Worm (Caenorhabditis elegans) whole organism, L2 larva: ENCODE results near the gene C49F8.3.

ENCODE experiments used
- C34F6.9 ChIP-seq: fragments of 150-350 bp; optimal IDR thresholded peaks from 2 replicates; lab custom pipeline; 2014; ENCODE audit warnings: missing biosample characterization, missing genetic modification characterization
- R02D3.7 ChIP-seq: fragments of 150-350 bp; optimal IDR thresholded peaks from 2 replicates; lab custom pipeline; 2014; ENCODE audit warnings: missing biosample characterization, missing genetic modification characterization
- ZK546.5 ChIP-seq: sonication (generic microtip); optimal IDR thresholded peaks from 2 replicates; lab custom pipeline; 2017; ENCODE audit warnings: missing biosample characterization, missing genetic modification characterization
- alr-1 ChIP-seq: fragments of 150-350 bp; optimal IDR thresholded peaks from 2 replicates; lab custom pipeline; 2014; ENCODE audit warnings: missing biosample characterization, missing genetic modification characterization
- ama-1 ChIP-seq: fragments of 150-350 bp; optimal IDR thresholded peaks from 2 replicates; lab custom pipeline; 2018; ENCODE audit warnings: inconsistent platforms
- blmp-1 ChIP-seq: sonication (generic microtip); optimal IDR thresholded peaks from 2 replicates; lab custom pipeline; 2017; ENCODE audit warnings: missing genetic modification characterization, mild to moderate bottlenecking, missing compliant biosample characterization, antibody characterized with exemption, moderate library complexity; ENCODE audit not compliant: insufficient read depth
- ceh-16 ChIP-seq: fragments of 150-350 bp; optimal IDR thresholded peaks from 2 replicates; lab custom pipeline; 2014; ENCODE audit warnings: missing biosample characterization, missing genetic modification characterization
- crh-2 ChIP-seq: sonication (generic microtip); optimal IDR thresholded peaks from 2 replicates; lab custom pipeline; 2017; ENCODE audit warnings: missing biosample characterization, missing genetic modification characterization
- dmd-4 ChIP-seq: sonication (generic microtip); optimal IDR thresholded peaks from 2 replicates; lab custom pipeline; 2017; ENCODE audit warnings: missing biosample characterization, missing genetic modification characterization
- elt-1 ChIP-seq: fragments of 150-350 bp; optimal IDR thresholded peaks from 2 replicates; lab custom pipeline; 2014; ENCODE audit warnings: missing biosample characterization, missing genetic modification characterization
- elt-3 ChIP-seq: sonication (generic microtip); optimal IDR thresholded peaks from 2 replicates; lab custom pipeline; 2017; ENCODE audit warnings: missing biosample characterization, missing genetic modification characterization
- fos-1 ChIP-seq: fragments of 150-350 bp; optimal IDR thresholded peaks from 2 replicates; lab custom pipeline; 2014; ENCODE audit warnings: missing biosample characterization, missing genetic modification characterization
- gmeb-1 ChIP-seq: fragments of 150-350 bp; optimal IDR thresholded peaks from 2 replicates; lab custom pipeline; 2014; ENCODE audit warnings: missing biosample characterization, missing genetic modification characterization
- lin-11 ChIP-seq: fragments of 150-350 bp; sonication (generic microtip); optimal IDR thresholded peaks from 2 replicates; lab custom pipeline; 2014; ENCODE audit warnings: missing biosample characterization, missing genetic modification characterization, inconsistent platforms, mixed read lengths
- lsy-2 ChIP-seq, 2 experiments: fragments of 150-350 bp in 1 of 2; sonication (generic microtip) in 1 of 2; optimal IDR thresholded peaks; 2 replicates each; lab custom pipeline; 2014 to 2017; ENCODE audit warnings: missing biosample characterization in 2 of 2, missing genetic modification characterization in 2 of 2
- mab-5 ChIP-seq: fragments of 150-350 bp; optimal IDR thresholded peaks from 2 replicates; lab custom pipeline; 2014; ENCODE audit warnings: missing biosample characterization, missing genetic modification characterization
- mdl-1 ChIP-seq, 2 experiments: fragments of 150-350 bp in 1 of 2; sonication (generic microtip) in 1 of 2; optimal IDR thresholded peaks; 2 replicates each; lab custom pipeline; 2017; ENCODE audit warnings: missing biosample characterization in 2 of 2, missing genetic modification characterization in 2 of 2
- nhr-10 ChIP-seq: sonication (generic microtip); optimal IDR thresholded peaks from 2 replicates; lab custom pipeline; 2017; ENCODE audit warnings: missing biosample characterization, missing genetic modification characterization
- nhr-11 ChIP-seq: fragments of 150-350 bp; optimal IDR thresholded peaks from 2 replicates; lab custom pipeline; 2014; ENCODE audit warnings: missing biosample characterization, missing genetic modification characterization
- nhr-12 ChIP-seq: fragments of 150-350 bp; optimal IDR thresholded peaks from 2 replicates; lab custom pipeline; 2014; ENCODE audit warnings: missing biosample characterization, missing genetic modification characterization
- nhr-129 ChIP-seq: fragments of 150-350 bp; optimal IDR thresholded peaks from 2 replicates; lab custom pipeline; 2014; ENCODE audit warnings: missing biosample characterization, missing genetic modification characterization
- nhr-21 ChIP-seq: fragments of 150-350 bp; optimal IDR thresholded peaks from 2 replicates; lab custom pipeline; 2014; ENCODE audit warnings: missing biosample characterization, missing genetic modification characterization
- nhr-237 ChIP-seq: fragments of 150-350 bp; optimal IDR thresholded peaks from 2 replicates; lab custom pipeline; 2014; ENCODE audit warnings: missing biosample characterization, missing genetic modification characterization
- nhr-25 ChIP-seq: fragments of 150-350 bp; sonication (generic microtip); optimal IDR thresholded peaks from 3 replicates; lab custom pipeline; 2014; ENCODE audit warnings: missing biosample characterization, missing genetic modification characterization
- nhr-77 ChIP-seq: fragments of 150-350 bp; optimal IDR thresholded peaks from 2 replicates; lab custom pipeline; 2014; ENCODE audit warnings: missing biosample characterization, missing genetic modification characterization
- sem-4 ChIP-seq: fragments of 150-350 bp; optimal IDR thresholded peaks from 2 replicates; lab custom pipeline; 2014; ENCODE audit warnings: missing biosample characterization, missing genetic modification reagents, missing genetic modification characterization
- sma-3 ChIP-seq: sonication (generic microtip); optimal IDR thresholded peaks from 2 replicates; lab custom pipeline; 2016; ENCODE audit warnings: missing genetic modification reagents, missing genetic modification characterization, missing compliant biosample characterization
- sma-9 ChIP-seq, 2 experiments: fragments of 150-350 bp in 1 of 2; sonication (generic microtip) in 1 of 2; optimal IDR thresholded peaks; 2 replicates each; lab custom pipeline; 2014 to 2016; ENCODE audit warnings: missing genetic modification characterization in 2 of 2, mild to moderate bottlenecking in 1 of 2, missing biosample characterization in 1 of 2, missing compliant biosample characterization in 1 of 2, missing genetic modification reagents in 1 of 2, moderate library complexity in 1 of 2
- snpc-4 ChIP-seq: fragments of 150-350 bp; optimal IDR thresholded peaks from 2 replicates; lab custom pipeline; 2014; ENCODE audit warnings: missing biosample characterization, missing genetic modification characterization
- unc-39 ChIP-seq: fragments of 150-350 bp; optimal IDR thresholded peaks from 2 replicates; lab custom pipeline; 2014; ENCODE audit warnings: missing biosample characterization, missing genetic modification characterization
- unc-55 ChIP-seq: fragments of 150-350 bp; sonication (generic microtip); optimal IDR thresholded peaks from 3 replicates; lab custom pipeline; 2014; ENCODE audit warnings: missing biosample characterization, missing genetic modification reagents, missing genetic modification characterization
- zag-1 ChIP-seq: fragments of 150-350 bp; optimal IDR thresholded peaks from 2 replicates; lab custom pipeline; 2014; ENCODE audit warnings: missing biosample characterization, missing genetic modification characterization
- ztf-1 ChIP-seq: fragments of 200-800 bp; sonication (Bioruptor generic); conservative IDR thresholded peaks from 2 replicates; pipeline ENCODE4 v1.3.6; 2022; ENCODE audit warnings: missing genetic modification characterization, missing compliant biosample characterization
- ztf-4 ChIP-seq: fragments of 150-350 bp; optimal IDR thresholded peaks from 2 replicates; lab custom pipeline; 2014; ENCODE audit warnings: missing biosample characterization, missing genetic modification characterization

The C49F8.3 gene

DNA sequence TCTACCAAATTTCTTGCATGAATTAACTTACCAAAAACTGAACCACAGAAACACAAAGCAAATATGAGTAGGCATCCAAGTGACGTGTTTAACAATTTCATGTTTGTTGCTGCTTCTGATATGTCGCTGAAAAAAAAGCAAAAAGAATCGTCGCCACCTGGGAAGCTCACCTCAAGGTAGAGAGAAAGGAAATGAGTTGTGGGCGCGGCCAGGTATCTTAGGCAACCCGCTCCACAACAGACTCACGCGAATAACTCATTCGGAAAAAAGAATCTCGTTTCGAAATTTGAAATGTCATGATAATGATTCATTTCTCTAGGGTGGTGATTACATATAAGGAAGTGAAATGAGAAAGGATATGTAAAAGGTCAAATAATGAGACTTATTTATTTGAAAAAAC is 7.6 kb upstream of the C49F8.3 start, which contains the start of gene irld-2:
TSS of gene irld-2 (minus strand) at position 101 of the 400 bp plus-strand sequence.
- TF ChIP-seq snpc-4 (tag; lab: Kevin White, UChicago): no peak
- no peak for TF ChIP-seq ztf-4
- TF ChIP-seq fos-1: no peak
- no peak for TF ChIP-seq ama-1 (lab: Kevin White, UChicago)

DNA sequence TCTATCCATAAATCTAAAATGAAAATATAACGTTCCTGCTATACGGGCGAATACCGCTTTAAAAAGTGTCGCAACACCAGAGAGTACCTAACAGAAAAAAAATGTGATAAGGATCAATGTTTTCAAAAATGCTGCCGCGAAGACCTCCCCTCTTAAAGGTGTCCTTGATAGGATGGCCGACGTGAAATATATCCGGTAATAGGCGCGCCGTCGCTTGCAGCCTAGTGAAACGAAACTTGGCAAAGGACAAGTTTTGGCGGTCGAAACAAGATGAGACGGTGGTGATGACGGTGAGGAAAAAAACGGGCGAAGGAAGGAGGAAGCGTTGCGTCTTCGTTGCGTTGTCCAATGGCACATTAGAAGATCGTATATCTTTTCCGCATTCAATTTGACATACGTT is 1.5 kb upstream of the C49F8.3 start:
- TF ChIP-seq fos-1: no peak
- TF ChIP-seq elt-1 (tag; lab: Kevin White, UChicago): peak; percentile 9
- TF ChIP-seq dmd-4: no peak
- TF ChIP-seq sma-9 (GFP tag; optimal IDR thresholded peaks at IDR 0.05; lab: Kevin White, UChicago): no peak
- no peak for TF ChIP-seq sma-9 (tag; optimal IDR thresholded peaks at IDR 0.05; lab: Kevin White, UChicago)
- TF ChIP-seq gmeb-1 (tag; lab: Kevin White, UChicago): no peak
- peak; percentile 16 for TF ChIP-seq nhr-129 (tag; lab: Kevin White, UChicago)
- TF ChIP-seq ztf-1 (GFP tag; lab: Robert Waterston, UW): no peak
- no peak for TF ChIP-seq mab-5
- TF ChIP-seq nhr-21 (tag; lab: Kevin White, UChicago): no peak
- TF ChIP-seq nhr-11 (tag; lab: Kevin White, UChicago): no peak
- TF ChIP-seq ceh-16: peak; percentile 77
- no peak for TF ChIP-seq elt-3 (tag; lab: Kevin White, UChicago)
- TF ChIP-seq nhr-25: peak; percentile 70
- no peak for TF ChIP-seq crh-2 (tag; lab: Kevin White, UChicago)
- TF ChIP-seq sem-4 (tag; lab: Kevin White, UChicago): peak; percentile 13
- TF ChIP-seq sma-3 (GFP tag; lab: Kevin White, UChicago): peak; percentile 4
- no peak for TF ChIP-seq nhr-10 (tag; lab: Kevin White, UChicago)
- no peak for TF ChIP-seq alr-1 (tag; lab: Kevin White, UChicago)
- TF ChIP-seq blmp-1: peak; percentile 20

DNA sequence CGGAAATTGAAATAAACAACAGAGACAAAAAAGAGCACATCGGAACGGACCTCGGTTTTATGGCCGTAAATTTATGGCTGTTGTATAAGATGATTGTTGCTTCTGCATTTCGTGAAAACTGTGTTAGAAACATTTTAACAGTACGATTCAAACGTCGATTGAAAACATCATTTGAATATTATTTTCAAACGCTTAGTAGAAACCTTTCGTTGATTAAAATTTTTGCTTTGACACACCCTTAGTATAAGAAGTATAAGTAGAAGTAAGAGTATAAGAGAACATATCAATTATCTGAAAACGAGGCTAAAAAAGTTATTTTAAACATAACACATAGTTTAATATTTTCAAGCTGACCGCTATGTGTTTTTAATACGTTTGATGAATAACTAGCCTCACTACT is 2.6 kb downstream of the C49F8.3 start:
- TF ChIP-seq ceh-16: no peak
- TF ChIP-seq ztf-1 (GFP tag; lab: Robert Waterston, UW): no peak
- TF ChIP-seq ama-1 (lab: Kevin White, UChicago): no peak
- TF ChIP-seq nhr-12 (tag; lab: Kevin White, UChicago): no peak
- no peak for TF ChIP-seq sem-4 (tag; lab: Kevin White, UChicago)
- TF ChIP-seq lin-11 (tag; lab: Kevin White, UChicago): no peak
- no peak for TF ChIP-seq gmeb-1 (tag; lab: Kevin White, UChicago)
- TF ChIP-seq nhr-10 (tag; lab: Kevin White, UChicago): no peak
- no peak for TF ChIP-seq snpc-4 (tag; lab: Kevin White, UChicago)
- no peak for TF ChIP-seq R02D3.7 (tag; lab: Kevin White, UChicago)
- no peak for TF ChIP-seq nhr-237
- no peak for TF ChIP-seq nhr-11 (tag; lab: Kevin White, UChicago)
- no peak for TF ChIP-seq ZK546.5 (tag; lab: Kevin White, UChicago)

DNA sequence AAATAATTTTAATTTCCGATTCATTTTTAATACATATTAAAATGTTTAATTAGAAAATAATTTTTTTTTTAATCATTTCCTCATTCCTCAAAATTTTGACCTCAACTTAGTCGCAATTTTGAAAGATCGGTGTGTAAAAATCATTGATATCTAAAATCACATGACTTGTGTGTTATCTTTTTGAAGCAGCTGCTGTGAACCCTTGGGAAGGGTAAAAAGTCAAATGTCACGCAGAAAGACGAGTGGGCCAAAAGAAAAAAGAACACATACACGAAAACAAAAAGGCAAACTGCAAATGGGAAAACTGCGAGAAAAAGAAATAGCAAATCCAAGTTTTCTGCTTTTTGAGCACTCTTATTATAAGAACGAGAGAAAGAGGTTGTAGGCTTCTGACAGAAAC is 4.1 kb downstream of the C49F8.3 start:
- TF ChIP-seq sma-9 (GFP tag; optimal IDR thresholded peaks at IDR 0.05; lab: Kevin White, UChicago) (peak; percentile 44), sma-9 (tag; optimal IDR thresholded peaks at IDR 0.05; lab: Kevin White, UChicago) (no peak), unc-39 (tag; lab: Kevin White, UChicago) (no peak), C34F6.9 (peak; percentile 31), nhr-129 (tag; lab: Kevin White, UChicago) (peak; percentile 33), nhr-77 (tag; lab: Kevin White, UChicago) (no peak), lsy-2 (tag; optimal IDR thresholded peaks at IDR 0.05; lab: Kevin White, UChicago) (peak in 1 of 2 experiments; percentile 38)

DNA sequence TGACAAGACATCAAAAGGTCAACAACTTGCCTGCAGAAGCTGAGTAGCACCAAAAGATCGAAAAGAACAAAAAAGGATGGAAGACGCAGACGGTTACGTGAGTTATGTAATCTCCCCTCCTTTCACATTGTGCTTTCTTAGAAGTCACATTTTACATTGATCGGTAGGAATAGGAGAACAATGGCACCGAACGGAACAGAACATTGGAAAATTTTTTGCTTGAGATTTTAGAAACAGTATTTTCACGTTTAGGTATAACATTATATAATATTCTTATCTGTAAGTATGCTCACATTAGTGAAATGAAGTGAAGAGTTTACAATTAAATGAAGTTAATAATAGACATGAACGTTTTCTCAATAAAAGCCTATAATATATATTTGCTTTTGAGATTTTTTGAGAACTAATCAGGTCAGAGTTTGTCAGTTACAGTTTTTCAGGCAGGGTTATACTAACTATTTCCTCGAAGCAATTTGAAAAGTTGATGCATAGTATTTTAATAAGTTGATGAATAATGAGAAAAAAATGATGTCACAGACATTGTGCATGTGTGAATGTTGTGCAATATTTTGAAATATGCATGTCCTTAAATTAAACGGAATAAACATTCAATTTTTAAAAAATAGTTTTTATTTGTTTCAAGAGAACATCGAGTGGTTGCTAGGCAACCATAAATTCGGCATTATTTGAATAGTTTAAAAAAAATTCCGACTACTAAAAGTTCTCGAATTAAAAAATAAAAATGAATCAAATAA is 6.2 kb downstream of the C49F8.3 start:
- TF ChIP-seq zag-1 (tag; lab: Kevin White, UChicago) (no peak), unc-55 (GFP tag; lab: Kevin White, UChicago) (peak; percentile 36), alr-1 (tag; lab: Kevin White, UChicago) (no peak), mdl-1 (tag; optimal IDR thresholded peaks at IDR 0.05; lab: Kevin White, UChicago) (no peak), sma-9 (GFP tag; optimal IDR thresholded peaks at IDR 0.05; lab: Kevin White, UChicago) (no peak), sma-9 (tag; optimal IDR thresholded peaks at IDR 0.05; lab: Kevin White, UChicago) (no peak), blmp-1 (no peak), nhr-129 (tag; lab: Kevin White, UChicago) (peak; percentile 35)
